Worm (Caenorhabditis elegans): ENCODE data around the gene C29A12.22.

- no peak for TF ChIP-seq zfp-2 (tag; optimal IDR thresholded peaks at IDR 0.05)
- TF ChIP-seq ama-1 (optimal IDR thresholded peaks at IDR 0.05): no peak
- no peak for TF ChIP-seq ceh-28 (tag; optimal IDR thresholded peaks at IDR 0.05)
- TF ChIP-seq ceh-82 (tag; optimal IDR thresholded peaks at IDR 0.05): no peak
- peak in 1 of 2 experiments; percentile 32 for TF ChIP-seq unc-62 (GFP tag; optimal IDR thresholded peaks at IDR 0.05 in 1 of 2)
- no peak for TF ChIP-seq unc-62 (tag; optimal IDR thresholded peaks at IDR 0.05)
- TF ChIP-seq unc-39 (tag; optimal IDR thresholded peaks at IDR 0.05): no peak
- TF ChIP-seq Y48G9A.11 (GFP tag; IDR thresholded peaks at IDR 0.05): no peak
- no peak for TF ChIP-seq hlh-30 (tag; optimal IDR thresholded peaks at IDR 0.05; ENCODE audit: insufficient read depth)
- no peak for TF ChIP-seq nhr-28 (tag; optimal IDR thresholded peaks at IDR 0.05)
These were observed 18.4 kb upstream of the C29A12.22 start, which contains the start of gene ule-3 for ce11 chrV:10793498-10793897.
